Worm (Caenorhabditis elegans) whole organism, mixed stage, embryonic: ENCODE results near the gene gei-3.

Source experiments
- M03D4.4 ChIP-seq: sonication (generic microtip); optimal IDR thresholded peaks from 2 replicates; lab custom pipeline; 2017; ENCODE audit warnings: mild to moderate bottlenecking, missing genetic modification characterization, missing compliant biosample characterization
- blmp-1 ChIP-seq: fragments of 150-350 bp; optimal IDR thresholded peaks from 2 replicates; lab custom pipeline; 2014; ENCODE audit warnings: missing biosample characterization, missing genetic modification characterization
- unc-39 ChIP-seq: fragments of 150-350 bp; optimal IDR thresholded peaks from 2 replicates; lab custom pipeline; 2014; ENCODE audit warnings: missing biosample characterization, missing genetic modification characterization

- TF ChIP-seq unc-39 = no peak
- TF ChIP-seq blmp-1 = no peak
- TF ChIP-seq M03D4.4 (tag; lab: Kevin White, UChicago) = no peak
These were observed 29.6 kb upstream of the gei-3 start, which contains the start of gene C52G5.2 for ce11 chrX:12843011-12843410.
